Fruit fly (Drosophila melanogaster) whole organism, adult: ENCODE results near the gene mRF1.

Experiments
- bab1 ChIP-seq: fragments of 200-800 bp; sonication (Bioruptor generic); optimal IDR thresholded peaks from 3 replicates; lab custom pipeline; 2019; ENCODE audit warnings: missing biosample characterization, mild to moderate bottlenecking, missing genetic modification characterization, moderate library complexity
- cic ChIP-seq: fragments of 200-800 bp; sonication (Bioruptor generic); optimal IDR thresholded peaks from 2 replicates; lab custom pipeline; 2017; ENCODE audit warnings: missing biosample characterization, mild to moderate bottlenecking, missing genetic modification characterization, moderate library complexity
- toe ChIP-seq: fragments of 200-800 bp; sonication (Bioruptor generic); optimal IDR thresholded peaks from 2 replicates; lab custom pipeline; 2016; ENCODE audit warnings: missing biosample characterization, missing genetic modification characterization

DNA sequence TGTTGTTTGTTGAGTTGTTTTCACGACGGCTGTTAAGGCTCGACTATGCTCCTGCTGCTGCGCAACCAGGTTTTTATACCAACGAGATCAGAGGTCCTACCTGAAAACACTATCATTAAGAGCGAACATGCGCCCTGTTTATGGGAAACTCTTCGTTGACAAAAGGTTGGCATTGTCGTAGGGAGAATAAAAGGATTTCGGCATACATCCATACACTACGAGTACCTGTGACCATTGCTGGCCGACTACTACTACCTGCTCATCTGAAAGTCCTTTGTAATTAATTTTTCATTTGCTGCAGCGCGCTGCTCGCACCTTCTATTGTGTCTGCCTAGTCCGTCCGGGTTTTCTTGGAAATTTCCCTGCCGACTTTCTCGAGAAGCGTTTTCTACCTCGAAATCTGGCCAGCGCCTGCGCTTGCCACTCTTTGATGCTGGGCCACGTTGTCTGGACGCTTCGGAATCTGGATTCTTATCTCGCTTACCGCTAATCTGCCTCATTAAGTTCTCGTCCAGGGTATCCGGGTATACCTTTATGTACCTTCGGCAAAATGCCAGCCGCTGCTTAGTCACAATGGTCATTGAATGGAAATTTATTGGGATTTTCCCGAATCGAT is 5.6 kb downstream of the mRF1 start, which contains the start of gene CG15480:
- no peak for TF ChIP-seq bab1 (GFP tag; lab: Kevin White, UChicago)
- no peak for TF ChIP-seq toe (GFP tag; lab: Kevin White, UChicago)
- TF ChIP-seq cic (GFP tag; lab: Kevin White, UChicago) = no peak
